Worm (Caenorhabditis elegans) whole organism, young adult: ENCODE data around the gene vab-19.

Experiments used
- B0019.2 ChIP-seq: fragments of 200-800 bp; sonication (Bioruptor generic); conservative IDR thresholded peaks from 2 replicates; pipeline ENCODE4 v1.3.6; 2022; ENCODE audit warnings: missing genetic modification reagents, missing genetic modification characterization, missing compliant biosample characterization
- B0261.1 ChIP-seq: sonication (generic microtip); optimal IDR thresholded peaks from 2 replicates; lab custom pipeline; 2016; ENCODE audit warnings: mild to moderate bottlenecking, missing genetic modification characterization, moderate library complexity, missing compliant biosample characterization
- C06A6.2 ChIP-seq: fragments of 200-800 bp; sonication (Bioruptor generic); conservative IDR thresholded peaks from 2 replicates; pipeline ENCODE4 v1.3.6; 2022; ENCODE audit warnings: missing genetic modification characterization, missing compliant biosample characterization
- F22D6.2 ChIP-seq: sonication (generic microtip); optimal IDR thresholded peaks from 2 replicates; lab custom pipeline; 2016; ENCODE audit warnings: mild to moderate bottlenecking, missing genetic modification characterization, missing compliant biosample characterization
- F23B12.7 ChIP-seq: sonication (generic microtip); optimal IDR thresholded peaks from 2 replicates; lab custom pipeline; 2017; ENCODE audit warnings: missing genetic modification characterization, mild to moderate bottlenecking, missing compliant biosample characterization, antibody characterized with exemption, moderate library complexity; ENCODE audit not compliant: insufficient read depth
- F37B4.10 ChIP-seq: fragments of 200-800 bp; sonication (Bioruptor generic); IDR thresholded peaks from 2 replicates; pipeline ENCODE4 v1.3.6; 2022; ENCODE audit warnings: missing genetic modification characterization, missing compliant biosample characterization
- F39B2.1 ChIP-seq: fragments of 200-800 bp; sonication (Bioruptor generic); IDR thresholded peaks from 2 replicates; pipeline ENCODE4 v1.3.6; 2022; ENCODE audit warnings: missing genetic modification reagents, missing genetic modification characterization, missing compliant biosample characterization
- F57A8.1 ChIP-seq: fragments of 200-800 bp; sonication (Bioruptor generic); optimal IDR thresholded peaks from 2 replicates; lab custom pipeline; 2018; ENCODE audit warnings: mild to moderate bottlenecking, missing genetic modification characterization, moderate library complexity, missing compliant biosample characterization
- K11D2.4 ChIP-seq: fragments of 200-800 bp; sonication (Bioruptor generic); IDR thresholded peaks from 2 replicates; pipeline ENCODE4 v1.3.6; 2022; ENCODE audit warnings: missing genetic modification reagents, missing genetic modification characterization, missing compliant biosample characterization
- Y56A3A.18 ChIP-seq: fragments of 200-800 bp; sonication (Bioruptor generic); IDR thresholded peaks from 2 replicates; pipeline ENCODE4 v1.3.6; 2022; ENCODE audit warnings: missing genetic modification reagents, missing genetic modification characterization, missing compliant biosample characterization
- Y95B8A.8 ChIP-seq: fragments of 200-800 bp; sonication (Bioruptor generic); IDR thresholded peaks from 2 replicates; pipeline ENCODE4 v1.3.6; 2022; ENCODE audit warnings: missing genetic modification reagents, missing genetic modification characterization, missing compliant biosample characterization
- ZK185.1 ChIP-seq: sonication (generic microtip); optimal IDR thresholded peaks from 2 replicates; lab custom pipeline; 2016; ENCODE audit warnings: mild to moderate bottlenecking, missing genetic modification characterization, missing compliant biosample characterization; ENCODE audit not compliant: poor library complexity, severe bottlenecking
- aptf-3 ChIP-seq: fragments of 200-800 bp; sonication (Bioruptor generic); IDR thresholded peaks from 2 replicates; pipeline ENCODE4 v1.3.6; 2022; ENCODE audit warnings: missing genetic modification characterization, missing compliant biosample characterization
- attf-5 ChIP-seq: fragments of 200-800 bp; sonication (Bioruptor generic); optimal IDR thresholded peaks from 2 replicates; lab custom pipeline; 2018; ENCODE audit warnings: mild to moderate bottlenecking, missing genetic modification characterization, missing compliant biosample characterization
- ccch-3 ChIP-seq: fragments of 200-800 bp; sonication (Bioruptor generic); optimal IDR thresholded peaks from 2 replicates; lab custom pipeline; 2018; ENCODE audit warnings: mild to moderate bottlenecking, missing genetic modification characterization, missing compliant biosample characterization
- ceh-79 ChIP-seq: sonication (generic microtip); optimal IDR thresholded peaks from 2 replicates; lab custom pipeline; 2017; ENCODE audit warnings: mild to moderate bottlenecking, missing genetic modification characterization, missing compliant biosample characterization
- ceh-91 ChIP-seq: fragments of 200-800 bp; sonication (Bioruptor generic); IDR thresholded peaks from 2 replicates; pipeline ENCODE4 v1.3.6; 2022; ENCODE audit warnings: missing genetic modification reagents, missing genetic modification characterization, missing compliant biosample characterization
- chd-7 ChIP-seq: sonication (generic microtip); optimal IDR thresholded peaks from 2 replicates; lab custom pipeline; 2016; ENCODE audit warnings: mild to moderate bottlenecking, missing genetic modification characterization, moderate library complexity, missing compliant biosample characterization
- die-1 ChIP-seq: sonication (generic microtip); optimal IDR thresholded peaks from 2 replicates; lab custom pipeline; 2016; ENCODE audit warnings: missing genotype, mild to moderate bottlenecking, missing genetic modification characterization, missing compliant biosample characterization
- dpl-1 ChIP-seq: fragments of 150-350 bp; optimal IDR thresholded peaks from 2 replicates; lab custom pipeline; 2014; ENCODE audit warnings: missing biosample characterization, missing genetic modification reagents, missing genetic modification characterization
- egrh-3 ChIP-seq: fragments of 200-800 bp; sonication (Bioruptor generic); IDR thresholded peaks from 2 replicates; pipeline ENCODE4 v1.3.6; 2022; ENCODE audit warnings: missing genetic modification reagents, missing genetic modification characterization, missing compliant biosample characterization
- hmg-1.2 ChIP-seq: fragments of 200-800 bp; sonication (Bioruptor generic); IDR thresholded peaks from 2 replicates; pipeline ENCODE4 v1.3.6; 2022; ENCODE audit warnings: missing genetic modification reagents, missing genetic modification characterization, missing compliant biosample characterization
- hrde-1 ChIP-seq: sonication (generic microtip); optimal IDR thresholded peaks from 2 replicates; lab custom pipeline; 2016; ENCODE audit warnings: missing genetic modification characterization, mild to moderate bottlenecking, missing compliant biosample characterization, moderate library complexity, missing genotype, missing genetic modification reagents, borderline replicate concordance
- lin-35 ChIP-seq, 3 experiments: fragments of 150-350 bp in 2 of 3; sonication (generic microtip) in 1 of 3; optimal IDR thresholded peaks; 2 replicates each; lab custom pipeline; 2014 to 2018; ENCODE audit warnings: missing biosample characterization in 3 of 3, missing genetic modification characterization in 3 of 3, missing genetic modification reagents in 3 of 3
- lin-54 ChIP-seq: fragments of 200-800 bp; sonication (Bioruptor generic); optimal IDR thresholded peaks from 2 replicates; lab custom pipeline; 2018; ENCODE audit warnings: mild to moderate bottlenecking, missing genetic modification characterization, missing compliant biosample characterization
- madf-3 ChIP-seq: fragments of 200-800 bp; sonication (Bioruptor generic); IDR thresholded peaks from 2 replicates; pipeline ENCODE4 v1.3.6; 2022; ENCODE audit warnings: missing genetic modification reagents, missing genetic modification characterization, missing compliant biosample characterization
- madf-8 ChIP-seq: fragments of 200-800 bp; sonication (Bioruptor generic); conservative IDR thresholded peaks from 2 replicates; pipeline ENCODE4 v1.3.6; 2022; ENCODE audit warnings: missing genetic modification reagents, missing genetic modification characterization, missing compliant biosample characterization
- mel-28 ChIP-seq: sonication (generic microtip); optimal IDR thresholded peaks from 2 replicates; lab custom pipeline; 2016; ENCODE audit warnings: borderline replicate concordance, mild to moderate bottlenecking, missing genetic modification characterization, missing compliant biosample characterization
- mes-4 ChIP-seq: sonication (generic microtip); optimal IDR thresholded peaks from 2 replicates; lab custom pipeline; 2016; ENCODE audit warnings: missing genotype, missing genetic modification characterization, missing compliant biosample characterization
- nhr-27 ChIP-seq: fragments of 200-800 bp; sonication (Bioruptor generic); optimal IDR thresholded peaks from 2 replicates; lab custom pipeline; 2018; ENCODE audit warnings: mild to moderate bottlenecking, missing genetic modification characterization, moderate library complexity, missing compliant biosample characterization
- pha-4 ChIP-seq: fragments of 150-350 bp; sonication (generic microtip); optimal IDR thresholded peaks from 2 replicates; lab custom pipeline; 2014; ENCODE audit warnings: missing biosample characterization, missing genetic modification reagents, missing genetic modification characterization
- rcor-1 ChIP-seq: fragments of 200-800 bp; sonication (Bioruptor generic); IDR thresholded peaks from 2 replicates; pipeline ENCODE4 v1.3.6; 2022; ENCODE audit warnings: missing genetic modification reagents, missing genetic modification characterization, missing compliant biosample characterization
- sdz-38 ChIP-seq: sonication (generic microtip); optimal IDR thresholded peaks from 2 replicates; lab custom pipeline; 2016; ENCODE audit warnings: missing genotype, missing genetic modification characterization, missing compliant biosample characterization
- sea-2 ChIP-seq: fragments of 200-800 bp; sonication (Bioruptor generic); IDR thresholded peaks from 2 replicates; pipeline ENCODE4 v1.3.6; 2022; ENCODE audit warnings: missing genetic modification characterization, missing compliant biosample characterization
- snpc-1.3 ChIP-seq: sonication (generic microtip); optimal IDR thresholded peaks from 2 replicates; lab custom pipeline; 2017; ENCODE audit warnings: missing genetic modification characterization, mild to moderate bottlenecking, missing compliant biosample characterization, antibody characterized with exemption, moderate library complexity, missing genotype, missing genetic modification reagents; ENCODE audit not compliant: insufficient read depth
- sptf-2 ChIP-seq: fragments of 200-800 bp; sonication (Bioruptor generic); optimal IDR thresholded peaks from 2 replicates; lab custom pipeline; 2018; ENCODE audit warnings: mild to moderate bottlenecking, missing genetic modification characterization, missing compliant biosample characterization
- ztf-25 ChIP-seq: fragments of 200-800 bp; sonication (Bioruptor generic); IDR thresholded peaks from 2 replicates; pipeline ENCODE4 v1.3.6; 2022; ENCODE audit warnings: missing genetic modification reagents, missing genetic modification characterization, missing compliant biosample characterization
- ztf-26 ChIP-seq: sonication (generic microtip); optimal IDR thresholded peaks from 2 replicates; lab custom pipeline; 2017; ENCODE audit warnings: missing genetic modification characterization, missing compliant biosample characterization

The vab-19 gene

ce11 chrII:2442979-2443378 is at the start of gene vab-19:
TSS of gene vab-19 (plus strand) at chrII:2443279.
- no peak for TF ChIP-seq ceh-79 (tag; lab: Kevin White, UChicago)
- TF ChIP-seq pha-4 (tag; lab: Kevin White, UChicago), result no peak
- TF ChIP-seq F23B12.7 (tag; lab: Kevin White, UChicago), result no peak
- TF ChIP-seq madf-3, result no peak
- TF ChIP-seq mel-28 (tag; lab: Kevin White, UChicago), result no peak
- TF ChIP-seq hmg-1.2 (GFP tag; lab: Robert Waterston, UW), result no peak
- TF ChIP-seq aptf-3 (GFP tag; lab: Robert Waterston, UW), result no peak
- TF ChIP-seq Y56A3A.18 (GFP tag; lab: Robert Waterston, UW), result no peak
- no peak for TF ChIP-seq B0019.2 (GFP tag; lab: Robert Waterston, UW)
- TF ChIP-seq dpl-1 (GFP tag; lab: Kevin White, UChicago), result no peak
- no peak for TF ChIP-seq hrde-1 (tag; lab: Kevin White, UChicago)
- no peak for TF ChIP-seq die-1 (tag; lab: Kevin White, UChicago)
- no peak for TF ChIP-seq madf-8
- TF ChIP-seq ceh-91 (GFP tag; lab: Robert Waterston, UW), result no peak
- TF ChIP-seq attf-5 (GFP tag; lab: Kevin White, UChicago), result no peak

ce11 chrII:2393821-2394220 is 49.3 kb upstream of the vab-19 start, which contains the start of gene F16G10.11:
TSS of gene F16G10.11 (minus strand) at chrII:2393921.
- TF ChIP-seq Y95B8A.8 (GFP tag; lab: Robert Waterston, UW) (no peak), snpc-1.3 (tag; lab: Kevin White, UChicago) (no peak), ztf-26 (tag; lab: Kevin White, UChicago) (no peak), F37B4.10 (GFP tag; lab: Robert Waterston, UW) (no peak), mes-4 (tag; lab: Kevin White, UChicago) (no peak), ZK185.1 (tag; lab: Kevin White, UChicago) (no peak), C06A6.2 (no peak)

ce11 chrII:2395864-2396263 is 47.2 kb upstream of the vab-19 start, which contains the start of gene F16G10.13:
TSS of gene F16G10.13 (minus strand) at chrII:2395964.
- TF ChIP-seq lin-54 (GFP tag; lab: Kevin White, UChicago) (no peak), ztf-25 (GFP tag; lab: Robert Waterston, UW) (no peak), egrh-3 (no peak)

ce11 chrII:2398884-2399283 is 44.2 kb upstream of the vab-19 start, which contains the start of gene F16G10.14:
TSS of gene F16G10.14 (minus strand) at chrII:2398984.
- TF ChIP-seq ccch-3 (GFP tag; lab: Kevin White, UChicago), result no peak
- TF ChIP-seq die-1 (tag; lab: Kevin White, UChicago), result no peak
- no peak for TF ChIP-seq sea-2
- no peak for TF ChIP-seq nhr-27
- TF ChIP-seq sdz-38 (tag; lab: Kevin White, UChicago), result no peak
- TF ChIP-seq rcor-1 (GFP tag; lab: Robert Waterston, UW), result no peak
- TF ChIP-seq ztf-25 (GFP tag; lab: Robert Waterston, UW), result no peak
- no peak for TF ChIP-seq madf-8
- TF ChIP-seq K11D2.4 (GFP tag; lab: Robert Waterston, UW), result no peak
- TF ChIP-seq F39B2.1, result no peak
- no peak for TF ChIP-seq sptf-2 (GFP tag; lab: Kevin White, UChicago)
- TF ChIP-seq lin-35 (GFP tag; optimal IDR thresholded peaks at IDR 0.05; lab: Kevin White, UChicago), result no peak
- TF ChIP-seq F22D6.2 (tag; lab: Kevin White, UChicago), result no peak
- TF ChIP-seq F37B4.10 (GFP tag; lab: Robert Waterston, UW), result no peak
- no peak for TF ChIP-seq F57A8.1 (GFP tag; lab: Kevin White, UChicago)
- TF ChIP-seq Y56A3A.18 (GFP tag; lab: Robert Waterston, UW), result no peak
- TF ChIP-seq egrh-3, result no peak
- no peak for TF ChIP-seq B0261.1
- no peak for TF ChIP-seq lin-54 (GFP tag; lab: Kevin White, UChicago)
- TF ChIP-seq chd-7, result no peak
